Worm (Caenorhabditis elegans): Measurements from ENCODE around the gene srsx-15.

Gene srsx-15

ce11 chrIV:5604465-5604864, 19.2 kb downstream of the srsx-15 start (continued):
- TF ChIP-seq ztf-25 (GFP tag; IDR thresholded peaks at IDR 0.05) (no peak), C06A6.2 (GFP tag; conservative IDR thresholded peaks at IDR 0.05) (no peak), T26A5.8 (tag; optimal IDR thresholded peaks at IDR 0.05) (no peak), ztf-18 (tag; optimal IDR thresholded peaks at IDR 0.05) (no peak), rcor-1 (GFP tag; IDR thresholded peaks at IDR 0.05) (no peak), sdz-38 (tag; optimal IDR thresholded peaks at IDR 0.05) (no peak), egl-18 (GFP tag; IDR thresholded peaks at IDR 0.05) (no peak), F39B2.1 (GFP tag; IDR thresholded peaks at IDR 0.05) (no peak), bed-2 (GFP tag; IDR thresholded peaks at IDR 0.05) (no peak), zim-3 (tag; optimal IDR thresholded peaks at IDR 0.05) (no peak), unc-130 (GFP tag; optimal IDR thresholded peaks at IDR 0.05) (no peak), madf-3 (GFP tag; IDR thresholded peaks at IDR 0.05) (no peak), sea-2 (GFP tag; IDR thresholded peaks at IDR 0.05) (no peak), pha-4 (tag; optimal IDR thresholded peaks at IDR 0.05) (peak; percentile 46), Y53G8AR.9 (GFP tag; conservative IDR thresholded peaks at IDR 0.05) (no peak), nhr-90 (tag; optimal IDR thresholded peaks at IDR 0.05) (no peak), pbrm-1 (GFP tag; IDR thresholded peaks at IDR 0.05) (peak; percentile 22; the same call in 1 of the 2 replicates), ceh-79 (tag; optimal IDR thresholded peaks at IDR 0.05) (no peak), lsy-27 (tag; optimal IDR thresholded peaks at IDR 0.05; ENCODE audit: borderline replicate concordance, insufficient read depth) (no peak), hmg-1.2 (GFP tag; IDR thresholded peaks at IDR 0.05) (peak; percentile 10; the same call in 1 of the 2 replicates), nhr-27 (tag; optimal IDR thresholded peaks at IDR 0.05) (no peak), K11D2.4 (GFP tag; IDR thresholded peaks at IDR 0.05) (no peak), ceh-58 (GFP tag; IDR thresholded peaks at IDR 0.05) (no peak), F33H1.4 (GFP tag; IDR thresholded peaks at IDR 0.05) (no peak), lir-1 (GFP tag; conservative IDR thresholded peaks at IDR 0.05) (no peak), unc-62 (GFP tag; optimal IDR thresholded peaks at IDR 0.05) (no peak), attf-3 (GFP tag; conservative IDR thresholded peaks at IDR 0.05) (no peak), cebp-2 (GFP tag; IDR thresholded peaks at IDR 0.05) (no peak), hlh-26 (GFP tag; conservative IDR thresholded peaks at IDR 0.05) (no peak), ztf-22 (GFP tag; optimal IDR thresholded peaks at IDR 0.05) (no peak), Y53F4B.3 (GFP tag; IDR thresholded peaks at IDR 0.05) (no peak), ztf-3 (GFP tag; optimal IDR thresholded peaks at IDR 0.05) (no peak), hmg-20 (GFP tag; IDR thresholded peaks at IDR 0.05) (no peak), F55B11.4 (tag; optimal IDR thresholded peaks at IDR 0.05; ENCODE audit: borderline replicate concordance, insufficient read depth) (no peak), chd-7 (tag; optimal IDR thresholded peaks at IDR 0.05) (peak; percentile 30), tbp1 (GFP tag; optimal IDR thresholded peaks at IDR 0.05) (peak; percentile 4), ama-1 (optimal IDR thresholded peaks at IDR 0.05) (peak; percentile 44), ama-1 (GFP tag; optimal IDR thresholded peaks at IDR 0.05) (no peak), snpc-4 (GFP tag; optimal IDR thresholded peaks at IDR 0.05) (no peak), snpc-4 (tag; optimal IDR thresholded peaks at IDR 0.05) (peak in 2 of 4 experiments; percentile 11 to 45), F49E8.2 (tag; optimal IDR thresholded peaks at IDR 0.05; ENCODE audit: insufficient read depth) (no peak), B0019.2 (GFP tag; conservative IDR thresholded peaks at IDR 0.05) (no peak), ztf-28 (GFP tag; IDR thresholded peaks at IDR 0.05) (no peak), lin-35 (GFP tag; optimal IDR thresholded peaks at IDR 0.05) (no peak), fkh-3 (tag; optimal IDR thresholded peaks at IDR 0.05) (no peak), lin-26 (GFP tag; IDR thresholded peaks at IDR 0.05) (0 out of 2 replicates have a peak, but pooled peaks have one; percentile 23), F57A8.1 (GFP tag; optimal IDR thresholded peaks at IDR 0.05) (no peak), dpl-1 (GFP tag; optimal IDR thresholded peaks at IDR 0.05) (no peak), ceh-27 (GFP tag; optimal IDR thresholded peaks at IDR 0.05) (no peak), hrde-1 (tag; optimal IDR thresholded peaks at IDR 0.05; ENCODE audit: borderline replicate concordance) (no peak)

All from whole organism, young adult.